Fruit fly (Drosophila melanogaster) whole organism, pupa: ENCODE results near the gene Aladin.

Source experiments
- CG12605 ChIP-seq: fragments of 200-800 bp; sonication (Bioruptor generic); IDR thresholded peaks from 2 replicates; pipeline ENCODE4 v1.3.6; 2022; ENCODE audit warnings: missing biosample characterization, missing genetic modification characterization
- CG13204 ChIP-seq: fragments of 200-800 bp; sonication (Bioruptor generic); optimal IDR thresholded peaks from 2 replicates; lab custom pipeline; 2018; ENCODE audit warnings: missing biosample characterization, mild to moderate bottlenecking, missing genetic modification characterization, moderate library complexity
- CG34367 ChIP-seq: fragments of 200-800 bp; sonication (Bioruptor generic); optimal IDR thresholded peaks from 2 replicates; lab custom pipeline; 2018; ENCODE audit warnings: missing biosample characterization, mild to moderate bottlenecking, missing genetic modification characterization
- CG9948 ChIP-seq: fragments of 200-800 bp; sonication (Bioruptor generic); optimal IDR thresholded peaks from 2 replicates; lab custom pipeline; 2018; ENCODE audit warnings: missing biosample characterization, mild to moderate bottlenecking, missing genetic modification characterization, moderate library complexity
- EcR ChIP-seq: fragments of 200-800 bp; sonication (Bioruptor generic); optimal IDR thresholded peaks from 3 replicates; lab custom pipeline; 2019; ENCODE audit warnings: missing biosample characterization, missing genetic modification characterization, mild to moderate bottlenecking, moderate library complexity, missing genetic modification reagents
- Pif1B ChIP-seq: fragments of 200-800 bp; sonication (Bioruptor generic); optimal IDR thresholded peaks from 3 replicates; lab custom pipeline; 2016; ENCODE audit warnings: missing biosample characterization, missing genetic modification characterization
- Snoo ChIP-seq: fragments of 200-800 bp; sonication (Bioruptor generic); optimal IDR thresholded peaks from 3 replicates; lab custom pipeline; 2017; ENCODE audit warnings: missing biosample characterization, mild to moderate bottlenecking, missing genetic modification characterization, inconsistent platforms
- fd96Ca ChIP-seq: fragments of 200-800 bp; sonication (Bioruptor generic); IDR thresholded peaks from 3 replicates; pipeline ENCODE4 v1.3.6; 2022; ENCODE audit warnings: missing biosample characterization, missing genetic modification characterization
- rn ChIP-seq: fragments of 200-800 bp; sonication (Bioruptor generic); IDR thresholded peaks from 2 replicates; pipeline ENCODE4 v1.3.6; 2022; ENCODE audit warnings: missing biosample characterization, missing genetic modification characterization

dm6 chrX:9251212-9251877, 21.9 kb upstream of the Aladin start:
- TF ChIP-seq CG34367 (tag; lab: Kevin White, UChicago) (peak; percentile 55), Snoo (tag; lab: Kevin White, UChicago) (no peak), CG9948 (tag; lab: Kevin White, UChicago) (peak; percentile 13), CG13204 (GFP tag; lab: Kevin White, UChicago) (no peak), fd96Ca (GFP tag; lab: Robert Waterston, UW) (peak; percentile 76), rn (0 out of 2 replicates have a peak, but pooled peaks have one; percentile 21), CG12605 (GFP tag; lab: Robert Waterston, UW) (peak; percentile 56; the same call in 1 of the 2 replicates), EcR (GFP tag; lab: Kevin White, UChicago) (peak; percentile 79), Pif1B (GFP tag; lab: Kevin White, UChicago) (no peak)
